Fruit fly (Drosophila melanogaster) whole organism, adult: ENCODE results near the gene jvl.

Experiments
- CG11617 ChIP-seq: fragments of 200-800 bp; sonication (Bioruptor generic); optimal IDR thresholded peaks from 2 replicates; lab custom pipeline; 2017; ENCODE audit warnings: mild to moderate bottlenecking, missing biosample characterization, missing genetic modification reagents, missing genetic modification characterization
- CG12768 ChIP-seq: fragments of 200-800 bp; sonication (Bioruptor generic); optimal IDR thresholded peaks from 2 replicates; lab custom pipeline; 2017; ENCODE audit warnings: missing biosample characterization, missing genetic modification characterization, mild to moderate bottlenecking, moderate library complexity, missing genetic modification reagents
- CG33017 ChIP-seq: fragments of 200-800 bp; sonication (Bioruptor generic); optimal IDR thresholded peaks from 2 replicates; lab custom pipeline; 2018; ENCODE audit warnings: missing biosample characterization, mild to moderate bottlenecking, missing genetic modification characterization, moderate library complexity
- CG5204 ChIP-seq: fragments of 200-800 bp; sonication (Bioruptor generic); optimal IDR thresholded peaks from 2 replicates; lab custom pipeline; 2016; ENCODE audit warnings: missing biosample characterization, missing genetic modification characterization
- Crg-1 ChIP-seq: fragments of 200-800 bp; sonication (Bioruptor generic); optimal IDR thresholded peaks from 2 replicates; lab custom pipeline; 2016; ENCODE audit warnings: missing biosample characterization, missing genetic modification characterization
- bab1 ChIP-seq: fragments of 200-800 bp; sonication (Bioruptor generic); optimal IDR thresholded peaks from 3 replicates; lab custom pipeline; 2019; ENCODE audit warnings: missing biosample characterization, mild to moderate bottlenecking, missing genetic modification characterization, moderate library complexity
- cic ChIP-seq: fragments of 200-800 bp; sonication (Bioruptor generic); optimal IDR thresholded peaks from 2 replicates; lab custom pipeline; 2017; ENCODE audit warnings: missing biosample characterization, mild to moderate bottlenecking, missing genetic modification characterization, moderate library complexity
- cnc ChIP-seq, 2 experiments: fragments of >200 bp; optimal IDR thresholded peaks; 2 replicates each; lab custom pipeline; 2017
- kay ChIP-seq: fragments of 200-800 bp; sonication (Bioruptor generic); peaks from one replicate; lab custom pipeline; 2016; ENCODE audit warnings: missing biosample characterization, missing genetic modification characterization, borderline replicate concordance
- ovo ChIP-seq: fragments of 200-800 bp; sonication (Bioruptor generic); optimal IDR thresholded peaks from 2 replicates; lab custom pipeline; 2016; ENCODE audit warnings: missing biosample characterization, missing genetic modification characterization
- pad ChIP-seq: fragments of 200-800 bp; sonication (Bioruptor generic); optimal IDR thresholded peaks from 3 replicates; lab custom pipeline; 2017; ENCODE audit warnings: missing biosample characterization, missing genetic modification characterization, mild to moderate bottlenecking, moderate library complexity, missing genetic modification reagents

DNA sequence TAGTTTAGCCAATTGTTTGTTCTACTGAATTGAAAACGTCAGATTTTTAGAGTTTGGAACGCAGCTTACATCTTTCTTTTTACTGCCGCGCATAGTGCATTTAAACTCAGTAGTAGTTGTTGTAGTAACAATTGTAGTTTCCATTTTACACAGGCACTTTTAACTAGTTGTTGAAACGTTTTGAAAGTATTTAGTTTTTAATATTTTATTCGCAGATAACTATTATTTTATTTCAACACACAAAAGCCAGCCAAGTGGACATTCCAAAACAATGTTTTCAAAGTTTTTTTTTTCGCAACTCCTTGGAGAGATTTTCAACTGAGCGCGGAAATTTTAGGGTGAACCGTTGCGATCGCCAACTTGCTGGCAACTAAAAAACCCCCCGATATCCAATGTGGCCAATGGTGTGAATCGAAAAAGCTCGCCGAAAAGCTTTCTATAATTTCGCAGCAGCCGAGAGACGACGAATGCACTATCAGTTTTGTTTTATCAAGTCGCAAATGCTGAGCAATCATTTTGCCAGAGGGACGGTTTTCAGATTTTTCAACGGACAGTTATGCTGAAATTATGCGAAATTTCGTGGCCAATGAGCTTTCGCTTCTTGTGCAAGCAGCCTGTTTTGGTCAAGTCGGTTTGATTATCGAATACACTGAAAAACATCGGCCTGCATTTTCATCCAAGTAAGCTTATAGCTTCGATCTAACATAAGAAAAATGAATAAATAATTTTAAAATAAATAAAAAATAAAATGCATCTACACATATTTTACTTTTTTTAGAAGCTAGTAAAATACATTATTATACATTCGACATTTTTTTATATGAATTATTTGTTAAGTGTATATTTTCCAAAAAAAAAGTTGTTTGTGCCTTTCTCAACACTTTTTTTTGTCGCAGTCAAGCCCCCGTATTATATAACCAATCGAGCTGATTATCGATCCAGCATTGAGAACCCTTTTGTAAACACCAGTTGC lies 12.4 kb upstream of the jvl start:
- peak; percentile 63 for TF ChIP-seq kay (GFP tag; lab: Kevin White, UChicago)
- no peak for TF ChIP-seq CG12768 (GFP tag; lab: Kevin White, UChicago)
- no peak for TF ChIP-seq CG33017 (tag; lab: Kevin White, UChicago)
- TF ChIP-seq CG11617 (GFP tag; lab: Kevin White, UChicago) = peak; percentile 27
- TF ChIP-seq cic (GFP tag; lab: Kevin White, UChicago) = no peak
- TF ChIP-seq ovo (GFP tag; lab: Kevin White, UChicago) = no peak
- TF ChIP-seq Crg-1 (GFP tag; lab: Kevin White, UChicago) = no peak
- no peak for TF ChIP-seq CG5204 (GFP tag; lab: Kevin White, UChicago)
- TF ChIP-seq bab1 = peak; percentile 45
- no peak for TF ChIP-seq pad
- TF ChIP-seq cnc (optimal IDR thresholded peaks at IDR 0.05; lab: Kevin White, UChicago) = no peak
